Worm (Caenorhabditis elegans) whole organism, L3 larva: ENCODE results near the gene F54F7.8.

Source experiments
- R02D3.7 ChIP-seq: fragments of 150-350 bp; optimal IDR thresholded peaks from 2 replicates; lab custom pipeline; 2014; ENCODE audit warnings: missing biosample characterization, missing genetic modification characterization
- aly-2 ChIP-seq: fragments of 150-350 bp; optimal IDR thresholded peaks from 2 replicates; lab custom pipeline; 2014; ENCODE audit warnings: missing biosample characterization, missing genetic modification characterization
- ceh-16 ChIP-seq: sonication (generic microtip); optimal IDR thresholded peaks from 2 replicates; lab custom pipeline; 2017; ENCODE audit warnings: missing biosample characterization, missing genetic modification characterization
- ceh-9 ChIP-seq: sonication (generic microtip); optimal IDR thresholded peaks from 2 replicates; lab custom pipeline; 2018; ENCODE audit warnings: missing biosample characterization, missing genetic modification characterization
- daf-12 ChIP-seq: fragments of 150-350 bp; optimal IDR thresholded peaks from 2 replicates; lab custom pipeline; 2014; ENCODE audit warnings: missing biosample characterization, missing genetic modification reagents, missing genetic modification characterization
- egl-27 ChIP-seq: sonication (generic microtip); optimal IDR thresholded peaks from 4 replicates; lab custom pipeline; 2017; ENCODE audit warnings: missing biosample characterization, missing genetic modification reagents, missing genetic modification characterization
- elt-1 ChIP-seq: fragments of 150-350 bp; optimal IDR thresholded peaks from 2 replicates; lab custom pipeline; 2014; ENCODE audit warnings: missing biosample characterization, missing genetic modification characterization
- elt-2 ChIP-seq: sonication (generic microtip); optimal IDR thresholded peaks from 2 replicates; lab custom pipeline; 2016; ENCODE audit warnings: missing genetic modification reagents, mild to moderate bottlenecking, missing genetic modification characterization, missing compliant biosample characterization
- elt-3 ChIP-seq, 3 experiments: fragments of 150-350 bp in 1 of 3; sonication (generic microtip) in 2 of 3; optimal IDR thresholded peaks; 2 replicates in 2 of 3; 4 replicates in 1 of 3; lab custom pipeline; 2014 to 2017; ENCODE audit warnings: missing biosample characterization in 3 of 3, missing genetic modification characterization in 3 of 3
- fkh-2 ChIP-seq: fragments of 150-350 bp; optimal IDR thresholded peaks from 2 replicates; lab custom pipeline; 2014; ENCODE audit warnings: missing biosample characterization, missing genetic modification reagents, missing genetic modification characterization
- fos-1 ChIP-seq: fragments of 150-350 bp; optimal IDR thresholded peaks from 2 replicates; lab custom pipeline; 2014; ENCODE audit warnings: missing biosample characterization, missing genetic modification characterization
- jun-1 ChIP-seq: fragments of 150-350 bp; optimal IDR thresholded peaks from 2 replicates; lab custom pipeline; 2014; ENCODE audit warnings: missing biosample characterization, missing genetic modification reagents, missing genetic modification characterization
- lin-15B ChIP-seq: fragments of 150-350 bp; optimal IDR thresholded peaks from 2 replicates; lab custom pipeline; 2014; ENCODE audit warnings: missing biosample characterization, missing genetic modification characterization
- lin-39 ChIP-seq: fragments of 150-350 bp; optimal IDR thresholded peaks from 2 replicates; lab custom pipeline; 2018; ENCODE audit warnings: missing biosample characterization, missing genetic modification reagents, missing genetic modification characterization
- lsy-12 ChIP-seq: sonication (generic microtip); optimal IDR thresholded peaks from 2 replicates; lab custom pipeline; 2016; ENCODE audit warnings: mild to moderate bottlenecking, missing genetic modification characterization, missing compliant biosample characterization
- mml-1 ChIP-seq: fragments of 150-350 bp; sonication (generic microtip); optimal IDR thresholded peaks from 3 replicates; lab custom pipeline; 2014; ENCODE audit warnings: missing biosample characterization, missing genetic modification characterization
- nfya-1 ChIP-seq: sonication (generic microtip); optimal IDR thresholded peaks from 2 replicates; lab custom pipeline; 2017; ENCODE audit warnings: missing genetic modification characterization, mild to moderate bottlenecking, missing compliant biosample characterization, antibody characterized with exemption, moderate library complexity; ENCODE audit not compliant: insufficient read depth
- nhr-11 ChIP-seq: fragments of 150-350 bp; optimal IDR thresholded peaks from 2 replicates; lab custom pipeline; 2014; ENCODE audit warnings: missing biosample characterization, missing genetic modification characterization
- nhr-23 ChIP-seq: fragments of 150-350 bp; optimal IDR thresholded peaks from 2 replicates; lab custom pipeline; 2014; ENCODE audit warnings: missing biosample characterization, missing genetic modification reagents, missing genetic modification characterization
- nhr-25 ChIP-seq: sonication (generic microtip); optimal IDR thresholded peaks from 2 replicates; lab custom pipeline; 2017; ENCODE audit warnings: missing biosample characterization, missing genetic modification characterization
- nhr-28 ChIP-seq: fragments of 150-350 bp; optimal IDR thresholded peaks from 2 replicates; lab custom pipeline; 2014; ENCODE audit warnings: missing biosample characterization, missing genetic modification characterization
- nhr-67 ChIP-seq: fragments of 150-350 bp; optimal IDR thresholded peaks from 2 replicates; lab custom pipeline; 2014; ENCODE audit warnings: missing biosample characterization, missing genetic modification characterization
- nhr-77 ChIP-seq: fragments of 150-350 bp; optimal IDR thresholded peaks from 2 replicates; lab custom pipeline; 2014; ENCODE audit warnings: missing biosample characterization, missing genetic modification characterization
- pha-4 ChIP-seq: fragments of 150-350 bp; optimal IDR thresholded peaks from 2 replicates; lab custom pipeline; 2014; ENCODE audit warnings: missing biosample characterization, missing genetic modification reagents, missing genetic modification characterization
- pqm-1 ChIP-seq: fragments of 150-350 bp; optimal IDR thresholded peaks from 2 replicates; lab custom pipeline; 2017; ENCODE audit warnings: missing biosample characterization, missing genetic modification characterization, inconsistent platforms
- skn-1 ChIP-seq: fragments of 150-350 bp; optimal IDR thresholded peaks from 2 replicates; lab custom pipeline; 2014; ENCODE audit warnings: missing biosample characterization, missing genetic modification characterization
- tbx-2 ChIP-seq: sonication (generic microtip); optimal IDR thresholded peaks from 2 replicates; lab custom pipeline; 2016; ENCODE audit warnings: mild to moderate bottlenecking, missing genetic modification characterization, missing compliant biosample characterization
- unc-39 ChIP-seq: sonication (generic microtip); optimal IDR thresholded peaks from 4 replicates; lab custom pipeline; 2017; ENCODE audit warnings: missing biosample characterization, missing genetic modification characterization
- unc-62 ChIP-seq: fragments of 150-350 bp; sonication (generic microtip); optimal IDR thresholded peaks from 4 replicates; lab custom pipeline; 2014; ENCODE audit warnings: missing biosample characterization, missing genetic modification reagents, missing genetic modification characterization
- zag-1 ChIP-seq: fragments of 150-350 bp; optimal IDR thresholded peaks from 2 replicates; lab custom pipeline; 2014; ENCODE audit warnings: missing biosample characterization, missing genetic modification characterization

F54F7.8 gene

DNA sequence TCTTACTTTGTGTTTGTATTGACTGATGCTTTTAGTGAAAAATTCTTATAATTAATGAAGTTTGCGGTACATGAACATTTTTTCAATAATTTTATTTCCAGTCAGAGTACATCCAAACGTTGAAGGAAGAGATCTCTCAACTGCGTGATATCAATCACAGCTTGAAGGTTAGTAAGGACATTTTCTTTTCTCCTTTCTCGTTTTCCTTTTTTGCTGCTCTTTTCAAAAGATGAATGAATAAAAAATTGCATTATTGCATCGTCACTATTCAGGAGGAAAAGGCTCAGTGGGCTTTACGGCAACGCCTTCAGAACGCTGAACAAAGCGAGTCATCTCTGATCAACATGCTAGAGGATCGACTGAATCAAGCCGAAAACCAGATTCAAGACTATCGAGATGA, 27.9 kb downstream of the F54F7.8 start:
- TF ChIP-seq nhr-11 (tag; lab: Kevin White, UChicago) (no peak), lsy-12 (no peak), pha-4 (tag; lab: Kevin White, UChicago) (no peak), elt-3 (tag; optimal IDR thresholded peaks at IDR 0.05; lab: Kevin White, UChicago) (no peak), tbx-2 (tag; lab: Kevin White, UChicago) (no peak), pqm-1 (tag; lab: Kevin White, UChicago) (no peak), lin-39 (no peak), nhr-23 (tag; lab: Kevin White, UChicago) (no peak), ceh-9 (no peak), fos-1 (no peak), nhr-28 (no peak), zag-1 (tag; lab: Kevin White, UChicago) (no peak)
- TF ChIP-seq, all 47 proteins: peak for 0

- TF ChIP-seq nhr-77, result no peak
- no peak for TF ChIP-seq aly-2
- TF ChIP-seq tbx-2 (tag; lab: Kevin White, UChicago), result no peak
- TF ChIP-seq nfya-1, result no peak
- no peak for TF ChIP-seq jun-1
- TF ChIP-seq fkh-2 (tag; lab: Kevin White, UChicago), result no peak
- TF ChIP-seq nhr-11 (tag; lab: Kevin White, UChicago), result no peak
Measured at ce11 chrX:11823704-11824103, 31.1 kb downstream of the F54F7.8 start, which contains the start of gene tag-241. Gene tag-241, plus strand, starts transcription at chrX:11824004.

DNA sequence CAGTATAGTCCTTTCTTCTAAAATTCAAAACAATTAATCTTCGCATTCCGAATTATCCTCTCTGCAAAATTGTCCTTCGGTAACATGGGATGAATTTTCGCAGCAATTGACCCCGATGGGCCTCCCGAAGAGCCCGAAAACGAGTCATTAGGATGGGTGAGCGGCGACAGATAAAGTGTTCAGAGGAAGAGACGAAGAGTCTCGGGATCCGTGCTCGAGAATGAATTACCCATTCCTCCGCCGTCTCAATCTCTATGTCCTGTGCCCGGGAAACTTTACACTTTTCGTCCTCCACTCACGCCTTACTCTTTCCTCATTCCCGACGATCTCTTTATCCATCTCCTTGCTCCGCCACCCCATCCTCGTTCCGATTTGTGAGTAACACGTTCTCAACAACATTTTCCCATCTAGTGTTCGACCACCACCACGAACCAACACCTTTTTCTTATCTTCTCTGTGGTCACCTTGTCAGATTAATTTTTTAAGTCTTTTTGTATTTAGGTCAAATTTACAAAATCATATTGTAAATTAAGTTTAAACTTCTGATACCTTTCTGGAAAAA, 33.6 kb downstream of the F54F7.8 start:
- TF ChIP-seq ceh-16 (tag; lab: Kevin White, UChicago) (no peak), fos-1 (no peak), skn-1 (tag; lab: Kevin White, UChicago) (no peak), R02D3.7 (tag; lab: Kevin White, UChicago) (no peak), ceh-9 (no peak), daf-12 (tag; lab: Kevin White, UChicago) (no peak), egl-27 (tag; lab: Kevin White, UChicago) (no peak), nhr-11 (tag; lab: Kevin White, UChicago) (no peak), pha-4 (tag; lab: Kevin White, UChicago) (no peak), mml-1 (tag; lab: Kevin White, UChicago) (no peak), nhr-25 (no peak), nhr-67 (tag; lab: Kevin White, UChicago) (no peak), lin-39 (no peak), lin-15B (no peak), pqm-1 (tag; lab: Kevin White, UChicago) (no peak), unc-39 (tag; lab: Kevin White, UChicago) (no peak), elt-2 (tag; lab: Kevin White, UChicago) (no peak), unc-62 (no peak)

ce11 chrX:11818711-11819110, 36.1 kb downstream of the F54F7.8 start:
- peak; percentile 21 for TF ChIP-seq nfya-1
- no peak for TF ChIP-seq nhr-25
- TF ChIP-seq lsy-12, result no peak

DNA sequence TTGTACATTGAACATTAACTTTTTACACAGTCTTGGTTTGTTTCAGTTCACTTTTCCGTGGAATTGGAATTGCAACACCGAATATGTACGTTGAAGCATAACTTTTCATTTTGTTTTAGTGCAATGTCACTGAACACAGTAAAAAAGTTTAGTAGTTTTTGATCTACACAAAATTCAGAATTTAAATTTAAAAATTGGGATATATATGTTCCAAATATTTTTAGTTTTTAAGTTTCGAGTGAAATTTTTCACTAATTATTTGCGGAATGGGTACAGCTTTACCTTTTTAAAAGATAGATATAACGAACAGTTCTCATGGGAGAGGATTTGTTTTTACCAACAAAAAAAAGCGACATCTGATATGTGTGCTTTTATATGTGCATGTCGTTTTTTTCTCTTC, 38.0 kb downstream of the F54F7.8 start:
- TF ChIP-seq ceh-9 (no peak), nfya-1 (no peak), egl-27 (tag; lab: Kevin White, UChicago) (no peak), elt-2 (tag; lab: Kevin White, UChicago) (no peak), elt-1 (tag; lab: Kevin White, UChicago) (no peak), tbx-2 (tag; lab: Kevin White, UChicago) (no peak), daf-12 (tag; lab: Kevin White, UChicago) (no peak)

- TF ChIP-seq lsy-12, result peak; percentile 2
- no peak for TF ChIP-seq unc-62
- TF ChIP-seq mml-1 (tag; lab: Kevin White, UChicago), result no peak
- TF ChIP-seq nhr-11 (tag; lab: Kevin White, UChicago), result no peak
- TF ChIP-seq jun-1, result no peak
Measured at ce11 chrX:11814667-11815066, 40.1 kb downstream of the F54F7.8 start, which contains the start of gene C34E11.2. Gene C34E11.2, minus strand, starts transcription at chrX:11814750.
